Worm (Caenorhabditis elegans) whole organism, young adult: Measurements from ENCODE around the gene sru-40.

Experiments used
- K12H6.12 ChIP-seq: fragments of 200-800 bp; sonication (Bioruptor generic); optimal IDR thresholded peaks from 2 replicates; lab custom pipeline; 2018; ENCODE audit warnings: mild to moderate bottlenecking, missing genetic modification characterization, missing compliant biosample characterization
- Y79H2A.3 ChIP-seq: fragments of 200-800 bp; sonication (Bioruptor generic); conservative IDR thresholded peaks from 2 replicates; pipeline ENCODE4 v1.3.6; 2022; ENCODE audit warnings: missing genetic modification reagents, missing genetic modification characterization, missing compliant biosample characterization
- ccch-3 ChIP-seq: fragments of 200-800 bp; sonication (Bioruptor generic); optimal IDR thresholded peaks from 2 replicates; lab custom pipeline; 2018; ENCODE audit warnings: mild to moderate bottlenecking, missing genetic modification characterization, missing compliant biosample characterization
- cebp-1 ChIP-seq, 2 experiments: fragments of 200-800 bp in 1 of 2; sonication (Bioruptor generic) in 1 of 2; sonication (generic microtip) in 1 of 2; IDR thresholded peaks in 1 of 2; optimal IDR thresholded peaks in 1 of 2; 2 replicates each; pipeline versions ENCODE4 v1.3.6 to Lab custom; 2017 to 2022; ENCODE audit warnings: missing compliant biosample characterization in 2 of 2, missing genetic modification characterization in 2 of 2, mild to moderate bottlenecking in 1 of 2, missing genetic modification reagents in 1 of 2, moderate library complexity in 1 of 2
- ceh-58 ChIP-seq: fragments of 200-800 bp; sonication (Bioruptor generic); IDR thresholded peaks from 2 replicates; pipeline ENCODE4 v1.3.6; 2022; ENCODE audit warnings: missing genetic modification characterization, missing compliant biosample characterization
- ets-4 ChIP-seq: fragments of 200-800 bp; sonication (Bioruptor generic); optimal IDR thresholded peaks from 2 replicates; lab custom pipeline; 2018; ENCODE audit warnings: mild to moderate bottlenecking, missing genetic modification characterization, missing compliant biosample characterization
- him-1 ChIP-seq: sonication (generic microtip); optimal IDR thresholded peaks from 2 replicates; lab custom pipeline; 2016; ENCODE audit warnings: missing genotype, missing genetic modification reagents, missing genetic modification characterization, missing compliant biosample characterization
- lin-35 ChIP-seq, 3 experiments: fragments of 150-350 bp in 2 of 3; sonication (generic microtip) in 1 of 3; optimal IDR thresholded peaks; 2 replicates each; lab custom pipeline; 2014 to 2018; ENCODE audit warnings: missing biosample characterization in 3 of 3, missing genetic modification characterization in 3 of 3, missing genetic modification reagents in 3 of 3
- madf-8 ChIP-seq: fragments of 200-800 bp; sonication (Bioruptor generic); conservative IDR thresholded peaks from 2 replicates; pipeline ENCODE4 v1.3.6; 2022; ENCODE audit warnings: missing genetic modification reagents, missing genetic modification characterization, missing compliant biosample characterization
- sdz-38 ChIP-seq: sonication (generic microtip); optimal IDR thresholded peaks from 2 replicates; lab custom pipeline; 2016; ENCODE audit warnings: missing genotype, missing genetic modification characterization, missing compliant biosample characterization
- sea-2 ChIP-seq: fragments of 200-800 bp; sonication (Bioruptor generic); IDR thresholded peaks from 2 replicates; pipeline ENCODE4 v1.3.6; 2022; ENCODE audit warnings: missing genetic modification characterization, missing compliant biosample characterization
- unc-62 ChIP-seq: fragments of 150-350 bp; optimal IDR thresholded peaks from 2 replicates; lab custom pipeline; 2014; ENCODE audit warnings: missing biosample characterization, missing genetic modification reagents, missing genetic modification characterization
- ztf-26 ChIP-seq: sonication (generic microtip); optimal IDR thresholded peaks from 2 replicates; lab custom pipeline; 2017; ENCODE audit warnings: missing genetic modification characterization, missing compliant biosample characterization
- ztf-3 ChIP-seq: fragments of 200-800 bp; sonication (Bioruptor generic); optimal IDR thresholded peaks from 2 replicates; lab custom pipeline; 2018; ENCODE audit warnings: mild to moderate bottlenecking, missing genetic modification characterization, missing compliant biosample characterization

DNA sequence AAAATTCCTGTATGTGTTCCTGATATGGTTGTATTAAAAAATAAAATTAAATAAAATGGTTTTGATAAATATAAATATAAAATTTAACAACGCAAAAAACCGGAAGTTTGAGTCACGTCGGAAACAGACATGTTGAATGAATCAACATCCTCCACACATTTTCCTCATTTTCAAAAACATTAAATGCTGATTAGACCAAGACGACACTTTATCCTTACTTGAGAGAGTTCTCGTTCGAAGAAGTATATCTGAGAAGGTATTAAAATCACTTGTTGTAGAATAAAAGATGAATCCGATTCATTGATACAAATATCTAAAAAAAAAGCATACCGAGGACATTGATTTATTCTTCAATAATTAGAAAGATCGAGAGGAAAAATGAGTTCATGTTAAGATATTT is 35.6 kb downstream of the sru-40 start:
- no peak for TF ChIP-seq Y79H2A.3
- TF ChIP-seq ztf-3 (GFP tag; lab: Kevin White, UChicago) = no peak
- no peak for TF ChIP-seq ztf-26 (tag; lab: Kevin White, UChicago)
- TF ChIP-seq ccch-3 (GFP tag; lab: Kevin White, UChicago) = no peak
- TF ChIP-seq lin-35 (GFP tag; optimal IDR thresholded peaks at IDR 0.05; lab: Kevin White, UChicago) = no peak
- TF ChIP-seq him-1 (tag; lab: Kevin White, UChicago) = no peak
- no peak for TF ChIP-seq ceh-58 (GFP tag; lab: Robert Waterston, UW)
- no peak for TF ChIP-seq ets-4 (GFP tag; lab: Kevin White, UChicago)
- TF ChIP-seq sea-2 (GFP tag; lab: Robert Waterston, UW) = no peak
- no peak for TF ChIP-seq madf-8
- no peak for TF ChIP-seq sdz-38
- no peak for TF ChIP-seq unc-62 (GFP tag; lab: Kevin White, UChicago)
- TF ChIP-seq K12H6.12 (tag; lab: Kevin White, UChicago) = no peak
- TF ChIP-seq cebp-1 (GFP tag; IDR thresholded peaks at IDR 0.05; lab: Robert Waterston, UW) = no peak
- no peak for TF ChIP-seq cebp-1 (tag; optimal IDR thresholded peaks at IDR 0.05; lab: Kevin White, UChicago)
